Fruit fly (Drosophila melanogaster) whole organism, embryonic: ENCODE results near the gene Tep2.

Experiments used
- CG11093 ChIP-seq: fragments of 200-800 bp; sonication (Bioruptor generic); IDR thresholded peaks from 3 replicates; pipeline ENCODE4 v1.3.6; 2022; ENCODE audit warnings: missing biosample characterization, missing genetic modification characterization
- CG11398 ChIP-seq: fragments of 200-800 bp; sonication (Bioruptor generic); optimal IDR thresholded peaks from 2 replicates; lab custom pipeline; 2016; ENCODE audit warnings: missing biosample characterization, missing genetic modification characterization
- CG18262 ChIP-seq: fragments of 200-800 bp; optimal IDR thresholded peaks from 3 replicates; lab custom pipeline; 2019; ENCODE audit warnings: missing biosample characterization, mild to moderate bottlenecking, missing genetic modification characterization, moderate library complexity
- CG30403 ChIP-seq: fragments of 200-800 bp; sonication (Bioruptor generic); optimal IDR thresholded peaks from 3 replicates; lab custom pipeline; 2016; ENCODE audit warnings: missing biosample characterization, missing genetic modification characterization
- CG32772 ChIP-seq: fragments of 200-800 bp; sonication (Bioruptor generic); IDR thresholded peaks from 2 replicates; pipeline ENCODE4 v1.3.6; 2022; ENCODE audit warnings: missing biosample characterization, missing genetic modification characterization
- CG4282 ChIP-seq: fragments of 200-800 bp; sonication (Bioruptor generic); optimal IDR thresholded peaks from 2 replicates; lab custom pipeline; 2016; ENCODE audit warnings: missing biosample characterization, missing genetic modification characterization
- CG6175 ChIP-seq: fragments of 200-800 bp; sonication (Bioruptor generic); IDR thresholded peaks from 3 replicates; pipeline ENCODE4 v1.3.6; 2022; ENCODE audit warnings: missing biosample characterization, missing genetic modification characterization
- abd-A ChIP-seq: fragments of 200-800 bp; sonication (Bioruptor generic); optimal IDR thresholded peaks from 3 replicates; lab custom pipeline; 2019; ENCODE audit warnings: missing biosample characterization, mild to moderate bottlenecking, missing genetic modification characterization, moderate library complexity
- az2 ChIP-seq: fragments of 200-800 bp; sonication (Bioruptor generic); optimal IDR thresholded peaks from 3 replicates; lab custom pipeline; 2016; ENCODE audit warnings: missing biosample characterization, missing genetic modification characterization
- hb ChIP-seq: fragments of 200-800 bp; sonication (Bioruptor generic); IDR thresholded peaks from 3 replicates; pipeline ENCODE4 v1.3.6; 2022; ENCODE audit warnings: missing biosample characterization, missing genetic modification characterization; ENCODE audit not compliant: partially characterized antibody
- nau ChIP-seq: fragments of 200-800 bp; sonication (Bioruptor generic); optimal IDR thresholded peaks from 3 replicates; lab custom pipeline; 2017; ENCODE audit warnings: missing biosample characterization, mild to moderate bottlenecking, missing genetic modification characterization, missing genetic modification reagents
- pb ChIP-seq: fragments of 200-800 bp; sonication (Bioruptor generic); optimal IDR thresholded peaks from 3 replicates; lab custom pipeline; 2016; ENCODE audit warnings: missing biosample characterization, missing genetic modification characterization
- ttk ChIP-seq: fragments of 200-800 bp; sonication (Bioruptor generic); IDR thresholded peaks from 2 replicates; pipeline ENCODE4 v2.1.2; 2022; ENCODE audit warnings: missing biosample characterization, missing genetic modification characterization

DNA sequence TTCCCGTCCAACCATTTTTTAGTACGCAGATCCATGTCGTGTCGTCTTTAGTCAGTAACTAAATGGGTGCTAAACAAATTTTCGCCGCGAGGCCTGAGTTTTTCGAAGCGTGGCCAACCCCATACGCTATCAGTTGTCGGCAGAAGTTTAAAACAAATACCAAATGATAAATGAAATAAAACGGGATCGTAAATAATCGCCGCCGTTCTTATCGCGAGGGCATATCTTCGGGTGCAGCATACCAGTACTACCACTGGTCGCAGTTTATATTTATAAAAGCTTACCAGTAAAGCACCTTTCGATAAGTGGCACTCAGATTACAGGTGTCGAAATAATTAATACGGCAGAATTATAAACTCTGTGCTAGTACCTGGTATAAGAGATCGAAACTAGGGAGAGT, 16.1 kb downstream of the Tep2 start:
- no peak for TF ChIP-seq pb (GFP tag; lab: Kevin White, UChicago)
- TF ChIP-seq CG4282 (GFP tag; lab: Kevin White, UChicago), result no peak
- TF ChIP-seq hb (GFP tag; lab: Robert Waterston, UW), result no peak
- no peak for TF ChIP-seq CG11398
- no peak for TF ChIP-seq abd-A (tag; lab: Kevin White, UChicago)
- no peak for TF ChIP-seq CG18262
- no peak for TF ChIP-seq az2 (GFP tag; lab: Kevin White, UChicago)
- TF ChIP-seq CG32772 (GFP tag; lab: Robert Waterston, UW), result no peak
- no peak for TF ChIP-seq CG6175 (GFP tag; lab: Robert Waterston, UW)
- TF ChIP-seq CG11093, result no peak
- TF ChIP-seq ttk (GFP tag; lab: Robert Waterston, UW), result no peak
- no peak for TF ChIP-seq nau (GFP tag; lab: Kevin White, UChicago)
- no peak for TF ChIP-seq CG30403 (GFP tag; lab: Kevin White, UChicago)
